Fruit fly (Drosophila melanogaster): Measurements from ENCODE around the gene Rev1.

Gene Rev1

DNA sequence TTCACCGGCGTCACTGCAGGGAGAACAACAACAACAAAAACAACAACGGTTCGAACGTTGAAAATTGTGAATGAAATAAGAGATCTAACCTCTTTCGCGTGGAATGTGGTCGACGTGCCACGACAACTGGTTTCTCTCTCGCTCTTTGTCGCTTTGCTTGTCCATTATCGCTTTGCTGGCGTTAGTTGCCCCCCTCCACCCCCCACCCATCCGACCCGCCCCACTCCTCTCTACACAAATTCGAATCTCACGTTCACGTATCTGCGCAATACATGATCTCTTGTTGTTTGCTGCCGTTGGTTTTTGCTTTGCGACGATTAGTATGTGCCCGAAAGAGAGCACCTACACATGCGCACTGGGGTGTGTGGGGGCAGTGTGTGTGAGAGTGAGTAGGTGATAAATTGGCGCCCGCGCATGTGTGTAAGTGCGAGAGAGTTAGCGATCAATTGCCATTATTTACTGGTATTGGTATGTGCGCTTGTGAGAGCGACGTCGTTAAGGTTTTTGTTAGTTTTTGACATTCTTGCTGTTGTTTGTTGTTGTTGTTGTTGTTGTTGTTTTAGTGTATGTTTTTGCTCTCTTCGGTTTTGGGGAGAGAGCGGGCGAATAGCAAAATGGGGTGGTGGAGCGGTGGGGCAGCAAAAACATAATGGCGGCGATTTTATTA is 37.5 kb upstream of the Rev1 start:
- peak; percentile 56 for TF ChIP-seq pad (GFP tag; optimal IDR thresholded peaks at IDR 0.05)
- TF ChIP-seq Hr96 (GFP tag; optimal IDR thresholded peaks at IDR 0.05) = no peak
- peak; percentile 97 for TF ChIP-seq cic (GFP tag; optimal IDR thresholded peaks at IDR 0.05)
- peak; percentile 92 for TF ChIP-seq Clk (GFP tag; optimal IDR thresholded peaks at IDR 0.05)
- TF ChIP-seq kay (GFP tag; ENCODE audit: borderline replicate concordance) = peak; percentile 95
- TF ChIP-seq toe (GFP tag; optimal IDR thresholded peaks at IDR 0.05) = no peak
- TF ChIP-seq Crg-1 (GFP tag; optimal IDR thresholded peaks at IDR 0.05) = peak; percentile 46
- TF ChIP-seq Mnt (GFP tag; optimal IDR thresholded peaks at IDR 0.05) = peak; percentile 61
- TF ChIP-seq CG14711 (tag; optimal IDR thresholded peaks at IDR 0.05) = peak; percentile 28
- peak; percentile 11 for TF ChIP-seq CG33017 (tag; optimal IDR thresholded peaks at IDR 0.05)
- TF ChIP-seq CG5204 (GFP tag; optimal IDR thresholded peaks at IDR 0.05) = peak; percentile 16
- TF ChIP-seq ovo (GFP tag; optimal IDR thresholded peaks at IDR 0.05) = peak; percentile 21
- TF ChIP-seq CG11617 (GFP tag; optimal IDR thresholded peaks at IDR 0.05) = peak; percentile 47
- peak; percentile 10 for TF ChIP-seq CG7101 (tag; optimal IDR thresholded peaks at IDR 0.05)
- no peak for TF ChIP-seq CG1620 (GFP tag; optimal IDR thresholded peaks at IDR 0.05)
- TF ChIP-seq tj (GFP tag; optimal IDR thresholded peaks at IDR 0.05) = peak; percentile 94
- no peak for TF ChIP-seq cnc (optimal IDR thresholded peaks at IDR 0.05)
- peak; percentile 84 for TF ChIP-seq CG12768 (GFP tag; optimal IDR thresholded peaks at IDR 0.05)
- TF ChIP-seq CG7045 (GFP tag; optimal IDR thresholded peaks at IDR 0.05) = peak; percentile 33
- peak; percentile 49 for TF ChIP-seq bab1 (GFP tag; optimal IDR thresholded peaks at IDR 0.05)

DNA sequence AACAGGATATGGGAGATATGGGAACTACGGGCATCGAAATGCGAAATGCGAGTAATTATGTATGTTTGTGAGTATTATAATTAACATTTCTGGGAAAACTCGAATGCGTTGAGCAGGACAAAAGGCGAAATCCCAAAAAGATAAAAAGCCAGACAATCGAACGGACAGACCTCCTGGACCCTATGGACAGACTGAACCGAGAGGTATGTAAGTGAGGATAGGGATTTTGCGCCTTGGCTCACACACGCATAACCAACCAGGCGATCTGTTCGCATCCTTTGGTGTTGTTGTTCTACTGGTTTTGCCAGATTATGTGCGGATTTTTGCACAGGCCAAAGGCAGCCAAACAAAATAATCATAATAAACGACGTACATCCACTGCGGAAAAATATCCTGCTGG is 36.2 kb upstream of the Rev1 start:
- TF ChIP-seq kay (GFP tag; ENCODE audit: borderline replicate concordance) (peak; percentile 42), CG11617 (GFP tag; optimal IDR thresholded peaks at IDR 0.05) (no peak), CG7101 (tag; optimal IDR thresholded peaks at IDR 0.05) (no peak)

DNA sequence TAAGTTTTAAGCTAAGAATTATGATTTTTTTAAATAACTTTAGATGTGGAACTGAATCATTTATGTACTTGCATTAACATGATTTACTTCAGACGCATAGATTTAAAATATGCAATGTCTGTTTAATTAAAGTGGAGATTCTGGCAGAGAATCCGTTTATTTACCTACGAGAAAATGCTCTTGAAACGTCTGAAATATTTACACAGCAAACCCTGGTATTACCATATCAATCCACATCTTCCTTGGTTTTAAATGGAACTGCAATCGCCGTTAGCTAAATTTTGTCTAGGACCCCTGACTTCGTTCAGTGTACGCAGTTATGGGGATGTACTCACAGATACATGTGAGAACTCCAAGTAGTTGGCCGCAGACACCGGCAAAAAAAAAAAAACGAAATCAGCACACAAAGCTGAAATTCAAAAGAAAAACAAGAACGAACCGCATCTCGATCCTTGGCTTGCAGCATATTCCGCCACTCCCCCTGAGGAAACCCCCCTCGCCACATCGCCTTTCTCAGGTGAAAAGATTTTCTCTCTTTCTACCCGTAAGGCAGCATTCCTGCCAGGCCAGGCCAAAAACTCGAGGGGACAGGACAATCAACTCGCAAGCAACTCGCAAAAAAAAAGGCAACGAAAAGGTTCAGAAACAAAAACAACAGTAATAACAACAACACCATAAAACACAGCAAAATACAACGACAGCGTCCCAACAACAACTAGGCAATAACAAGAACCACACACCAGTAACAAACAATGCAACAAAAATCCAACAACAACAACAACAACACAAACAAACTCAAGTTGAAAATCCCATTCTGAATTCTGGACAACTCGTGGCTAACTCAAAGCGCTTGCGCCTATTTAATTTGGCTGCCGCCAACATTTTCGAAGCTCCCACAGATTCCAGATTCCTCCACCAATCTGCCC is 35.6 kb upstream of the Rev1 start:
- TF ChIP-seq CG11617 (GFP tag; optimal IDR thresholded peaks at IDR 0.05) = no peak
- no peak for TF ChIP-seq kay (GFP tag; ENCODE audit: borderline replicate concordance)
- no peak for TF ChIP-seq CG12768 (GFP tag; optimal IDR thresholded peaks at IDR 0.05)
- TF ChIP-seq CG5204 (GFP tag; optimal IDR thresholded peaks at IDR 0.05) = no peak
- no peak for TF ChIP-seq CG7101 (tag; optimal IDR thresholded peaks at IDR 0.05)
- no peak for TF ChIP-seq Mnt (GFP tag; optimal IDR thresholded peaks at IDR 0.05)
- no peak for TF ChIP-seq tj (GFP tag; optimal IDR thresholded peaks at IDR 0.05)
- TF ChIP-seq toe (GFP tag; optimal IDR thresholded peaks at IDR 0.05) = no peak
- no peak for TF ChIP-seq pad (GFP tag; optimal IDR thresholded peaks at IDR 0.05)
- TF ChIP-seq CG14711 (tag; optimal IDR thresholded peaks at IDR 0.05) = no peak
- no peak for TF ChIP-seq ovo (GFP tag; optimal IDR thresholded peaks at IDR 0.05)
- no peak for TF ChIP-seq Crg-1 (GFP tag; optimal IDR thresholded peaks at IDR 0.05)
- no peak for TF ChIP-seq cnc (optimal IDR thresholded peaks at IDR 0.05)
- no peak for TF ChIP-seq CG33017 (tag; optimal IDR thresholded peaks at IDR 0.05)
- no peak for TF ChIP-seq Hr96 (GFP tag; optimal IDR thresholded peaks at IDR 0.05)
- TF ChIP-seq cic (GFP tag; optimal IDR thresholded peaks at IDR 0.05) = no peak
- TF ChIP-seq CG7045 (GFP tag; optimal IDR thresholded peaks at IDR 0.05) = no peak

DNA sequence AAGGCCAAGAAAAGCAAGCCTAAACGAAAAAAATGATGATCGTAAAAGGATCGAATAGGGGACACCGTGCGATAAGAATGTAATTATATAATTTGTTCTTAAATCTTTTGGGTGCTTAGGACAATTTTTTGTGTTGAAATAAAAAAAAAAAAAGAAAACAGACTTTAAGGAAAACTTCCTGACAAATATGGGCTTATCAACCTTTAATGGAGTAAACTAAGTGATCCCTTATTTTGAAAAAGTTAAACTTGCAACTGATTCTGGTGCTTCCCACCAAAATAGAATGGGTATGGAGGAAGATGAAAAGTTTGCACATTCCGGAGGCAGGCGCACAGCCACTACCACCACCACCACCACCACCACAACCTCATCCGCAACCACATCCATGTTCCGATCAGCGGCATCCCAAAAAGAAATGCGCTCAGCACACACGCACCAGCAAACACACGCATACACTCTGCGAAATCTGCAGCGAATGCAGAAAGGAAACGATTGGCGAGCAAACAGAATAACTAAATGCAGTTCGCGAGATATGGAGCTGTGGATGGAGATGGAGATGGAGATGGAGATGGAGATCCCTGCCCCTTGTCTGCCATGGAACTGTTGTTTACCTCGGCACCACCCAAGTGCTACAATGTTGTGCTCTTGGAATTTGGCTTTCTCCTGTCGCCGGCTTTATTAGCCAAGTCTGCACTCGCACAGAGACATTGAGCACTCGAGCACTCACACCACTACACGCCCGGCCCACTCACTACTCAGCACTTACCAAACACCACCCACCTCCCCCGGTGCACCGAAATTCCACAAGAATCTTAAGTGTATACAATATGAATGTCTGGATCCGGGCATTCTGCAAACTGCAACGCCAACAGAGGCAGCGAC is 34.5 kb upstream of the Rev1 start:
- TF ChIP-seq kay (GFP tag; ENCODE audit: borderline replicate concordance) = no peak
- no peak for TF ChIP-seq Clk (GFP tag; optimal IDR thresholded peaks at IDR 0.05)
- no peak for TF ChIP-seq CG12768 (GFP tag; optimal IDR thresholded peaks at IDR 0.05)
- no peak for TF ChIP-seq CG5204 (GFP tag; optimal IDR thresholded peaks at IDR 0.05)
- no peak for TF ChIP-seq CG11617 (GFP tag; optimal IDR thresholded peaks at IDR 0.05)
- TF ChIP-seq bab1 (GFP tag; optimal IDR thresholded peaks at IDR 0.05) = no peak
- no peak for TF ChIP-seq cnc (optimal IDR thresholded peaks at IDR 0.05)
- TF ChIP-seq CG33017 (tag; optimal IDR thresholded peaks at IDR 0.05) = no peak
- no peak for TF ChIP-seq CG14711 (tag; optimal IDR thresholded peaks at IDR 0.05)
- no peak for TF ChIP-seq CG7101 (tag; optimal IDR thresholded peaks at IDR 0.05)
- no peak for TF ChIP-seq Mnt (GFP tag; optimal IDR thresholded peaks at IDR 0.05)
- TF ChIP-seq Hr96 (GFP tag; optimal IDR thresholded peaks at IDR 0.05) = no peak
- TF ChIP-seq toe (GFP tag; optimal IDR thresholded peaks at IDR 0.05) = no peak
- TF ChIP-seq CG1620 (GFP tag; optimal IDR thresholded peaks at IDR 0.05) = no peak
- TF ChIP-seq pad (GFP tag; optimal IDR thresholded peaks at IDR 0.05) = no peak
- TF ChIP-seq cic (GFP tag; optimal IDR thresholded peaks at IDR 0.05) = no peak
- no peak for TF ChIP-seq Crg-1 (GFP tag; optimal IDR thresholded peaks at IDR 0.05)

Data from whole organism, adult.